Fruit fly (Drosophila melanogaster): ENCODE data around the gene CG1647.

The CG1647 gene

DNA sequence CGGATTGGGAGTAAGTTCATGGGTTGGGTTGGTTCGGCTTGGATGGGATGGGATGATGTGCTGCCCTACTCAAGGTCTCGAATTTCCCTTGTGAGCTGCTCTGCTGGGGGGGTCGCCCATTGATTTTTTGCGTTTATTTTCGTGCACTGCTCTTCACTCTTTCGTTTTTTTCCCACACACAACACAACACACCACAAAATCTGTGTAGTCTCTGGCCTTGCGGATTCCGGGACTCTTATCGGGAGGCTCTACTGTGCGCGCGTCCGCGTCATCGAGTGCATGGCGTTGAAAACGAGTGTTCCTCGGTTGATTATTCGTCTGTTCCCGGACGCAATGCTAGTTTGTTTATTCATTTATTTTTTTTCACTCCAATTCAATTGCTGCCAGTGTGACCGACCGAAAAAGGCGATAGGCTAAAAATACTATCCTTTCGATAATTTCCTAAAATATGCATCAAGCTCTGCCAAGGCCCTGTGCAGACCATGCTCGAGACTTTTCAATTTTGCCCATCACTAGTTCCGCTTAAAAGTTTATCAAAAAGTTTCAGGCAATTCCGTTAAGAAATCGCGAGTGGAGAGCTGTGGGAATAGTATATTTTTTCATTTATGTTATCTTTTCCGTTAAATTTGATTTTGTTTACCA, 11.7 kb downstream of the CG1647 start, which contains the start of gene WASp:
Gene WASp (minus strand): TSS at position 399 of the 642 bp plus-strand sequence.
- no peak for TF ChIP-seq psq (optimal IDR thresholded peaks at IDR 0.05)
- no peak for TF ChIP-seq usp (GFP tag; optimal IDR thresholded peaks at IDR 0.05)
- no peak for TF ChIP-seq Dll (optimal IDR thresholded peaks at IDR 0.05)
- TF ChIP-seq EcR (GFP tag; optimal IDR thresholded peaks at IDR 0.05), result no peak
- no peak for TF ChIP-seq pan (optimal IDR thresholded peaks at IDR 0.05)
- no peak for TF ChIP-seq CG8478 (optimal IDR thresholded peaks at IDR 0.05)

DNA sequence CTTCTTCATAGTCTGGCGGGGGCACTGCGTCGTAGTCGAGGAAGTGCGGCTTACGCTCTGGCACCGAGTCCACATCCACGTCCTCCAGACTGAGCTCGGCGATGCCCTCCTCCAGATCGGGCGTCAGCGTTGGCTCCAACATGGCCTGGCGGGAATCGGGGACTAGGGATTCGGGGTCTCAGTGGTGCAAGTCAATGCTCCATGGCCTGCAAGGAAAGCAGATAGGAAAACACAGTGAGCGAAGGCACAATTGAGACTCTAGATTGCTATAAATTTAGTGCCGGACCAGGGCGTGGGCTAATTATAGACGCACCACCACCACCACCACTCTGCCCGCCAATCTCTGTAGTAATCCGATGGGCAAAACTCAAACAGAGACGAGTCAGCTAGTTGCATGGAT, 20.6 kb downstream of the CG1647 start:
- TF ChIP-seq EcR (GFP tag; optimal IDR thresholded peaks at IDR 0.05) (no peak), Dll (optimal IDR thresholded peaks at IDR 0.05) (no peak), usp (GFP tag; optimal IDR thresholded peaks at IDR 0.05) (no peak), pan (optimal IDR thresholded peaks at IDR 0.05) (no peak), psq (optimal IDR thresholded peaks at IDR 0.05) (no peak), CG8478 (optimal IDR thresholded peaks at IDR 0.05) (no peak)

DNA sequence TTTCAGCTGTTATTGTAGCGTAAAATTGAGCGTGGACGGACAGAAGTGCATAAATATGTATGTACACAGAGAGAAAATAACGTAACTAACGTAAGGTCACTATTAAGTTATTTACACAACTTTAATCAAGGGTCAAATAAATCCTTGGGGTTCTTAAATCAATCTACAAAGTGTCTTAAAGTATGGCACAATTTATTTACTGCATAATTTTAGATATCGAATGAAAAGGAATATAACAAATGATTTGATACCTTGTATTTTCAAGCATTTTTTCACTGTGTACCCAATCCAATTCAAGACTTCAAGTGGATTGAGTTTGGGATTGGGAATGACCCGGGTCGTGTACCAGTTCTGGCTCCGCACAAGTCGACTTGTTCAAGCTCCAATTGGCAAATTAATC, 21.9 kb downstream of the CG1647 start:
- TF ChIP-seq usp (GFP tag; optimal IDR thresholded peaks at IDR 0.05) (no peak), psq (optimal IDR thresholded peaks at IDR 0.05) (no peak), pan (optimal IDR thresholded peaks at IDR 0.05) (no peak), EcR (GFP tag; optimal IDR thresholded peaks at IDR 0.05) (no peak), CG8478 (optimal IDR thresholded peaks at IDR 0.05) (no peak), Dll (optimal IDR thresholded peaks at IDR 0.05) (no peak)

DNA sequence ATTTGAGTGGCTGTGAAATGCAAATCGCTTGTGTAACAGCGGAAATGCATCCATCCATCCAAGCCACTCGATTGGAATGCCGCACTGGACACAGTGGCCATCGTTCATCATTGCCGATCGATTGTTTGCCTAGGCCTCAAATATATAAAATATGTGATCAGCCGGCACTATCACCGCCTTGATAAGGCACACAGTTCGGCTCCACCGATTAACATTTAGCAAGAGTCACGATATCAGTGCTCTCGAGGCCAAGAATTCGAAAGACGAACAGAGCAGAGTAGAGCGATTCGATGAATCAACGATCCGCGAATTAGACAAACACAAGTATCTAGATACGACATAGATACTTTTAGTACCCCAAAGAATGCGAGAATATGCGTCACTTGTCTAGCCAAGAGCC, 22.4 kb downstream of the CG1647 start:
- TF ChIP-seq EcR (GFP tag; optimal IDR thresholded peaks at IDR 0.05), result no peak
- TF ChIP-seq Dll (optimal IDR thresholded peaks at IDR 0.05), result no peak
- TF ChIP-seq pan (optimal IDR thresholded peaks at IDR 0.05), result no peak

DNA sequence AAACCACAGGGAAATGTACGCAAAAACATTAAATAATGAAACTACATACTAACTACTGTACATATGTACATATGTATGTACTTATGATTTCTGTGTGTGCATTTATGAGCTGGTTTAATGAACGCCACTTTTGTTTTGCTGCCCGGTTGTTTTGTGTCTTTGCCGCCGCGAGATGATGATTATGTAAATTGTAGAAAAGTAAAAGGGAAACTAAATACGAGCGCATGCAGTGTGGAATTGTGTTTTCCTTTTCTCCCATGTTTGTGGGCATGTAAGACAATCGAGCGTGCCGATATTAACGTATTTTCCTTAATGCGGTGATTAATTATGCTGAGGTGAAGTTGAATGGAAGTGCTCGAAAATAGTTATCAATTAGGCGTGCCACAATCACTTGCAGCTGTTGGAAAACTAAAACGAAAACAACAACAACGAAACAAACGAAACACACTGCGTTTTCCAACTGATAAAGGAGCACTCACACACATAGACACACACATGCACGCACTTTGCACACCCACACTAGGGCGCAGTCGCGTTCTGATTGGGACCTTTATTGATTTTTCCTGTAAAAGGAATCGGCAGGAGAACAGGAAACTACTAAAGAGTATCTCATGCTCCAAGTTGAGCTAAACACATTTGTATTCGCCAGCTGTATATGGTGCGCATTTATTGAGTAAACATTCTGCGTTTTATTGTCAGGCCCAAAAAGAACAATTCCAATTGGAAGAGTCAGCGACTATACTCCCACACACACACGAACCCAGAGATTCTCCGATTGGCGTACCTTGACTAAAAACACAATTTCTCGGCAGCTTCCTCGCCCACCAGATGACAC, 24.0 kb downstream of the CG1647 start:
- no peak for TF ChIP-seq usp (GFP tag; optimal IDR thresholded peaks at IDR 0.05)
- no peak for TF ChIP-seq EcR (GFP tag; optimal IDR thresholded peaks at IDR 0.05)
- no peak for TF ChIP-seq Dll (optimal IDR thresholded peaks at IDR 0.05)
- TF ChIP-seq psq (optimal IDR thresholded peaks at IDR 0.05), result no peak
- TF ChIP-seq CG8478 (optimal IDR thresholded peaks at IDR 0.05), result no peak
- no peak for TF ChIP-seq pan (optimal IDR thresholded peaks at IDR 0.05)

DNA sequence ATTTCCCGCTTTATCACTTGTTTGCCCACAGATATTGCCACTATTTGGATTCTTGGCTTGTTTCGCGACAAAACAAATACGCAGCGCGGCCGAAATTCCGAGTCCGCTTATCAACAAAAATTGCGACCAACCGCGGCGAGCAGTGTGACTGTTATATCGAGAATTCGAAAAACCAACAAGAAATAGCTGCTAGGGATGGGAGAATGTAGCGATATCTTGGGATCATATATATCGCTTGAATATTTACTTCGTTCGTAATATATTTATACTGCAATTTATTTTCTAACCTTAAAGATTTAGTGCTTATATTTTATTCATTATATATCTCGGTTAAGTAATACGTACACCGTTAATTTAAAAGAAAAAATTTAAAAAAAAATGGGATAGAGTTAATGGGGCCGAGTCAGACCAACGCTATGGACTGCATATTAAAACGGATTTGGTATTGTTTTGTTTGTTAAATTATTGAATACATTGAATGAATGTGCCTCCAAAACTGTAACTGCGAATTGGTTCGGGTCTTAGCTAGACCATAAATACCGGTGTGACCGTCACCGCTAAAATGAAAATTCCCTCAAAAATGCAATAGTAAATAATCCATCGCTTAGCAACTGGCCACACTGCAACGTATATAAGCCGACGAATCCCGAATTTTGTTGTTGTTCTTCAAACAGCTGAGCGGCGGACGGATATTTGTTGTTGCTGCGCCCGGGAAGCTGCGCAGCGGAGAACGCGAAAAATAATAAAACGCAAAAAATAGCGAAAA, 24.8 kb downstream of the CG1647 start, which contains the start of the genes Apc and spg:
Gene Apc (minus strand): TSS at position 138 of the 766 bp plus-strand sequence.
Gene spg (plus strand): TSS at position 660 of the 766 bp plus-strand sequence.
- no peak for TF ChIP-seq CG8478 (optimal IDR thresholded peaks at IDR 0.05)
- no peak for TF ChIP-seq usp (GFP tag; optimal IDR thresholded peaks at IDR 0.05)
- TF ChIP-seq EcR (GFP tag; optimal IDR thresholded peaks at IDR 0.05), result no peak
- TF ChIP-seq psq (optimal IDR thresholded peaks at IDR 0.05), result no peak
- TF ChIP-seq pan (optimal IDR thresholded peaks at IDR 0.05), result no peak
- TF ChIP-seq Dll (optimal IDR thresholded peaks at IDR 0.05), result no peak

DNA sequence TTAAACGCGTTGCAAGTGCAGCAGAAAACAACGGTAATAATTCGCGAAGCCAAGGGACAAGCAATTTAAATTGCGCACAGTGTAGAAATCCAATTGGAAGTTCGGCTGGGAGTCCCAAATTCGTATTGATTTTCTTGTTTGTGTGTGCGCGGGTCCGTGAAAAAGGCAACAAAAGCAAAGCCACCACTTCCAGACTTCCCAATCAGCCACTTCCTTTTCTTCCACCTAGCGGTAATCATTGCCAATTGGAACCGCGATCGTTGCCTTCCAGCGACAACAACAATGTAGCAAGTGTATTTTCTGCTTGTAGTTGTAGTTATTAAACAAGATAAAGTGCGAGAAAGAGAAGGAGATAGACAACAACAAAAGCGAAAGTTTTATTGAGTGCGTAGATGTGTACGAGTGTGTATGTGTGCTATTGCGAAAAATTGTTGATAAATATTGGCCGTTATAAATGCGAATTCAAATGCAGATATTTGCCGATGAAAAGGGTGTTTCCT, 25.4 kb downstream of the CG1647 start:
- no peak for TF ChIP-seq EcR (GFP tag; optimal IDR thresholded peaks at IDR 0.05)
- TF ChIP-seq usp (GFP tag; optimal IDR thresholded peaks at IDR 0.05), result no peak
- no peak for TF ChIP-seq psq (optimal IDR thresholded peaks at IDR 0.05)
- no peak for TF ChIP-seq Dll (optimal IDR thresholded peaks at IDR 0.05)

DNA sequence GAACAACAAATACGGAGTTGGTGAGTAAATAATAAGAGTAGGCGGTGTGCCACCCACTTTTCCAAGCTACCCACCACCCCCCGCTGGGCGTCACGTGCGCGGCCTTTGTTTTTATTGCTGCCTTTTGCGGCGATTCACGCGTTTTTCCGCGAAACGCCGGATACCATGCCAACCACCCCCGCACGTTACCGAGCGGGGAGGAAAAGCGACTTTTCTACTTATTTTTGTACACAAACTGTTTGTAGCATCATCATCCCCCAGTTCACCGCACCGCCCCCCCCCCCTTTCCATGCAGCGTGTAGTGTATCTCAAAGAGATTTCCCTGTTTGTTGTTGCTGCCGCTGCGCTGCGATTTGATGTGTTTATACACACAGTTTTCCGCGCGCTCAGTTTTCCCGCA, 26.0 kb downstream of the CG1647 start:
- TF ChIP-seq EcR (GFP tag; optimal IDR thresholded peaks at IDR 0.05) (no peak), psq (optimal IDR thresholded peaks at IDR 0.05) (no peak), CG8478 (optimal IDR thresholded peaks at IDR 0.05) (no peak), usp (GFP tag; optimal IDR thresholded peaks at IDR 0.05) (no peak), pan (optimal IDR thresholded peaks at IDR 0.05) (no peak), Dll (optimal IDR thresholded peaks at IDR 0.05) (no peak)

DNA sequence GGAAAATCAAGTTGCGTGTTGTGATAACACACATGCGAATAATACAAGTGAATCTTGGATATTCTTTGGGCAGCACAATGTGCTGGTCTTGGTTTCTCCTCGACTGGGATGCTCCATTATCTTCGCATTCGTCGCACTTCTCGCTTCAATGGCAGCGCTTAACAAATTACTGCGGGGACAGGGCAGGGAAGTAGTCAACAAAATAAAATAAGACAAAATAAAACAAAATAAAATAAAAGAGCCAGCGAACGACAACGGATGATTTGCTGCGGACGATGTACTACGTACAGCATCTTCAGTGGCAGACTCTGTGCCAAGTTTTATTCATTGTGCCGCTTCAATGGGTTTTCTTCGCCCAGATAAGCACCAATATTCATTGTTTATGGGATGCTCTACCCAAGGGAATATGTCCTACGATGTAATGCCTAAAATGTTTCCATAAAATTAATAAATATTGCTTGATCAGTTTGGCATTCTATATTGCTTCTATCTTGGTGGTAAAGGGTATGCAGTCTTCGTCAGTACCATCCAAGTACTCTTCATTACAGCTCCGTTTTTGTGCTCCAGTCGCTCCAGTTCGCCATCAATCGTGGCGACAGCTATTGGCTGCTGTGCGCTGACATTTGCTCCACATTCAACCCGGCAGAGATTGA, 27.0 kb downstream of the CG1647 start:
- TF ChIP-seq psq (optimal IDR thresholded peaks at IDR 0.05), result no peak
- TF ChIP-seq pan (optimal IDR thresholded peaks at IDR 0.05), result peak; percentile 48
- peak in 1 of 2 experiments; percentile 22 for TF ChIP-seq EcR (GFP tag; optimal IDR thresholded peaks at IDR 0.05)

DNA sequence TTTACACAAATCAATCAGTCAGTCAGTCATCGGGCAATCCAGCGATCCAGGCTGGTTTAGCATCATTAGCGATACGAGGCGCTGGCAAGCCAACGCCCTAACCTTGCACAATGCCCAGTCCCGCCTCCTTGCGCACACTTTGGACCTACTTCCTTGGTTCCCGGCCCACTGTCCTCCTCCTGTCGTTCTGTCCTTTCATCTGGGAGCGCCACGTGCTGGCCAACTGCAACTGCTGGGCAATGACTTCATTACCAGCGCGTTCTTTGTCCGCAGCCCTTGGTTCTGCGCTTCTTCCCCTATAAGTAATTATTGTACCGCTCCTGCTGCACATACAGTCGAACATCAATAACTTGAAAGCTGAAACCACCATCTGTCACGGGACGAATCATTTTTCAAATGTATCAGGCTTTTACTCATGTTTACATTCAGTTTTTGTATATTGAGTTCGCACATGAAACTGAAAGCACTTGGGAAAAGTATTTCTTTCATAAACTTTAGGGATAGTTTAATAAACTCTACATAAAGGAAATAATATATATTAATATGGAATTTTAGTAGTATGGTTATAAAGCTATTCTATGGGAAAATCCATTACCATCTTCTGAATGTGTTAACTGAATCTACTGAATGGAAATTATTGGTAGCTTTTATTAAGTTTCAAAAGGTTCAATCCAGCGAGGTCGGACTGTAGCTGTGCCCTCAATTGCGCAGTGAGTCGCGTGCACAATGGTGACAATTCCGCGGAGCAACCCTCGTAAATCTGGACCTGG, 27.7 kb downstream of the CG1647 start:
- TF ChIP-seq CG8478 (optimal IDR thresholded peaks at IDR 0.05), result no peak
- peak; percentile 31 for TF ChIP-seq pan (optimal IDR thresholded peaks at IDR 0.05)
